Fruit fly (Drosophila melanogaster): ENCODE data around the gene primo-2.
A peak's percentile ranks its signal among the peaks of the same experiment; 100 is the strongest.

primo-2 gene

DNA sequence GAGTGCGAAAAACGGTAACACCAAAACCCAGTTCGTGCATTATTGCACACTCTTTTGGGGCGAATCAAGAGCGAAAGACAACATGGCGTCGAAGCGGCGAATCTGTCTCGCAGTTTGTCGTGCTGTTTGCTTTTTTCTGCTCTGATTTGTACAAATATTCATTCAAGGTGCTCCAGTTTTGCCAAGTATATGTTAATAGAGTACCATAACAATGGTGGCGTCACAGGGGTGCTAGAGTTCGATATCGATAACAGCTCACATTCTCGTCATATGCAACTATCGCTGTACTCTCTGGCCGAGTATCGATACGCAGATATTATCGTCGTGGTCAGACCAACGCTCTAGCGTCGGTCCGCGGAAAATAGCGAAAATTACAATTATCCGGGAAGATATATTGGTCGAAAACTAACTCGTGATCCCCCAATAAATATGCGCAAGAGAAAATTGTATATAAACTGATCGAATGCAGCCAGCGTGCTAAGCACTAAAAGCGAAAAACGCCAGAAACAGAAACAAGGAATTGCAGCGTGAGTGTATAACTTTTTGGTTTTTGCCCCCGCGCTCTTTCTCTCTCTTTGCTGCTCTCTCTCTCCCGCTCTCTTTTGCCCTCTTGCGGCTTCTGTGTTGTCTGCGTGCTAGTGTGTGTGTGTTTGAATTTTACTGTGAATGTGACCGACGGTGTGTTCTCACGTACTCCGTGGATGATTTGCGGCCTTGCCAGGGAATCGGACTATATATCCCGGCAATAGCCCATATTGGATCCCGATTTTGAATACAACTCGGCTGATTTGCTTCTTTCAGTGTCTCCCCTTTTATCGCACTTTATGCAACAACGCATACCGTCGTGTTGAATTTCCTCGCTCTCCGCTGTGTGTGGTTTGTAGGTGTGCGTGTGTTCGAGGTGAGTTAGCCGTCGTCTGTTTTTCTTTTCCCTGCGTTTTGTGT is 27.7 kb downstream of the primo-2 start, which contains the start of gene flfl (continued):
- TF ChIP-seq CG2678 (tag; optimal IDR thresholded peaks at IDR 0.05) (peak; percentile 13), nau (GFP tag; optimal IDR thresholded peaks at IDR 0.05) (no peak), gro (GFP tag; optimal IDR thresholded peaks at IDR 0.05) (no peak), Dfd (GFP tag; optimal IDR thresholded peaks at IDR 0.05) (no peak), NK7.1 (GFP tag; optimal IDR thresholded peaks at IDR 0.05) (no peak), CG15696 (tag; optimal IDR thresholded peaks at IDR 0.05) (no peak), BEAF-32 (GFP tag; optimal IDR thresholded peaks at IDR 0.05) (peak; percentile 98), CG16863 (GFP tag; optimal IDR thresholded peaks at IDR 0.05) (peak; percentile 22), CG18011 (GFP tag; optimal IDR thresholded peaks at IDR 0.05) (peak; percentile 21), Dek (tag; optimal IDR thresholded peaks at IDR 0.05) (no peak), CG10267 (tag; optimal IDR thresholded peaks at IDR 0.05) (peak; percentile 82), B-H2 (GFP tag; optimal IDR thresholded peaks at IDR 0.05) (no peak), CG11723 (GFP tag; optimal IDR thresholded peaks at IDR 0.05) (no peak), az2 (GFP tag; optimal IDR thresholded peaks at IDR 0.05) (no peak), CG11085 (GFP tag; IDR thresholded peaks at IDR 0.05) (no peak), dmrt99B (tag; optimal IDR thresholded peaks at IDR 0.05) (no peak), ranshi (GFP tag; IDR thresholded peaks at IDR 0.05) (no peak), CG8290 (GFP tag; optimal IDR thresholded peaks at IDR 0.05) (no peak), CG8290 (tag; optimal IDR thresholded peaks at IDR 0.05) (peak in 1 of 2 experiments; percentile 72), yki (optimal IDR thresholded peaks at IDR 0.05) (peak; percentile 97), CG2202 (tag; optimal IDR thresholded peaks at IDR 0.05) (no peak), pho (GFP tag; optimal IDR thresholded peaks at IDR 0.05) (no peak), z (GFP tag; IDR thresholded peaks at IDR 0.05) (no peak), CG15269 (tag; optimal IDR thresholded peaks at IDR 0.05) (no peak), Fer1 (GFP tag; optimal IDR thresholded peaks at IDR 0.05) (peak; percentile 49), odd (GFP tag; optimal IDR thresholded peaks at IDR 0.05) (no peak), pzg (GFP tag; optimal IDR thresholded peaks at IDR 0.05) (peak; percentile 91), tgo (GFP tag; IDR thresholded peaks at IDR 0.05) (no peak), gem (tag; optimal IDR thresholded peaks at IDR 0.05) (no peak), CG4360 (GFP tag; IDR thresholded peaks at IDR 0.05) (no peak), Ets97D (GFP tag; optimal IDR thresholded peaks at IDR 0.05) (peak; percentile 80), Taf1 (GFP tag; IDR thresholded peaks at IDR 0.05) (no peak), CG30403 (GFP tag; optimal IDR thresholded peaks at IDR 0.05) (peak; percentile 39), chif (GFP tag; optimal IDR thresholded peaks at IDR 0.05) (no peak), CG10431 (GFP tag; optimal IDR thresholded peaks at IDR 0.05) (no peak), Asciz (GFP tag; optimal IDR thresholded peaks at IDR 0.05) (no peak), Hmr (GFP tag; optimal IDR thresholded peaks at IDR 0.05) (peak; percentile 52), toy (GFP tag; IDR thresholded peaks at IDR 0.05) (no peak), br (optimal IDR thresholded peaks at IDR 0.05) (no peak), CG12155 (GFP tag; optimal IDR thresholded peaks at IDR 0.05) (peak; percentile 18), Dref (GFP tag; IDR thresholded peaks at IDR 0.05) (no peak), CG8089 (GFP tag; optimal IDR thresholded peaks at IDR 0.05) (no peak), peb (GFP tag; IDR thresholded peaks at IDR 0.05) (no peak), CG34224 (GFP tag; IDR thresholded peaks at IDR 0.05; ENCODE audit: partially characterized antibody) (no peak), Poxn (GFP tag; IDR thresholded peaks at IDR 0.05) (no peak), Bdp1 (GFP tag; optimal IDR thresholded peaks at IDR 0.05) (peak; percentile 7), sens-2 (GFP tag; IDR thresholded peaks at IDR 0.05) (no peak), knrl (GFP tag; IDR thresholded peaks at IDR 0.05; ENCODE audit: partially characterized antibody) (no peak), CG15073 (GFP tag; optimal IDR thresholded peaks at IDR 0.05) (no peak), chm (GFP tag; IDR thresholded peaks at IDR 0.05) (no peak), ci (GFP tag; IDR thresholded peaks at IDR 0.05) (no peak)

Measured in whole organism, embryonic.